Fruit fly (Drosophila melanogaster): Measurements from ENCODE around the gene CG13901.

Gene CG13901

DNA sequence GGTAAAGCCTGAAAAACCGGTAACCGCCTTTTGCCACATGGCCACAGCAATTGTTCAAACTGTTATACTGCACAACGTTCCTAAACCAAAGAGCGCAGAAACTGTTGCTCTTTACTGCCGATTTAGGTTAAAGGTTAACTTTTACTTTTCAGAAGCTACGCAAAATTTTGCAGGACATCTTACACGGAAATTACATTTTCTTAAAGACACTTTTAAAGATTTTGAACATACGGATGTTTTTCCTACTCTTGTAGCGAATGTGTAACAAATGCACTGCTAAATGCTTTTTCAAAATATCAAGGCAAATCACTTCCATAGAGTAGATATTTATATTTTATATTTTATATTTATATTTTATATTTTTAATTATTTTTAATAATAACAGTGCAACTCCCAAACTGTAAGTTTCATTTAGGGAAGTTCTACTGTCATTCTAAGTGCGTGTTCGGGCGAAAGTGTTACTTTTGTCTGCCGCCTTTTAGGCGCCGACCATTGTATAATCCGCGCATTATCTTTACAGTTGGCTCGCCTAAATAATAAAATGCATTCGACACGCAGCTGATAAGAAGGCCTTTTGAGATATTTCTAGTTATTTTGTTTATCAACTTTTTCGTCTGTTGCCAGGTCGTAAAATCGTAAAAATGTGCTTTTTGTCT, 44.7 kb upstream of the CG13901 start (continued):
- TF ChIP-seq Pdp1 (GFP tag; optimal IDR thresholded peaks at IDR 0.05) (peak in 1 of 2 experiments; percentile 81), CG18262 (tag; optimal IDR thresholded peaks at IDR 0.05) (peak; percentile 45), Doc2 (GFP tag; IDR thresholded peaks at IDR 0.05) (no peak)

dm6 chr3L:881496-882235, 44.0 kb upstream of the CG13901 start, which contains the start of gene CG13907:
Gene CG13907 (minus strand): TSS chr3L:882013.
- TF ChIP-seq Deaf1 (tag; optimal IDR thresholded peaks at IDR 0.05): no peak
- no peak for TF ChIP-seq tll (GFP tag; optimal IDR thresholded peaks at IDR 0.05)
- no peak for TF ChIP-seq E2f2 (GFP tag; IDR thresholded peaks at IDR 0.05)
- no peak for TF ChIP-seq CG13624 (GFP tag; optimal IDR thresholded peaks at IDR 0.05)
- TF ChIP-seq z (GFP tag; IDR thresholded peaks at IDR 0.05): no peak; the same call in 2 of the 3 replicates
- no peak for TF ChIP-seq CG14050 (GFP tag; IDR thresholded peaks at IDR 0.05)
- TF ChIP-seq lilli (GFP tag; optimal IDR thresholded peaks at IDR 0.05): no peak
- no peak for TF ChIP-seq sna (GFP tag; IDR thresholded peaks at IDR 0.05; ENCODE audit: partially characterized antibody)
- no peak for TF ChIP-seq salm (tag; optimal IDR thresholded peaks at IDR 0.05)
- no peak for TF ChIP-seq CG14667 (GFP tag; IDR thresholded peaks at IDR 0.05)
- TF ChIP-seq CG13424 (tag; optimal IDR thresholded peaks at IDR 0.05): no peak
- TF ChIP-seq CG10321 (GFP tag; IDR thresholded peaks at IDR 0.05): no peak
- no peak for TF ChIP-seq her (GFP tag; optimal IDR thresholded peaks at IDR 0.05)
- TF ChIP-seq zfh2 (GFP tag; optimal IDR thresholded peaks at IDR 0.05): no peak
- no peak for TF ChIP-seq CG17361 (GFP tag; IDR thresholded peaks at IDR 0.05)
- TF ChIP-seq hb (GFP tag; IDR thresholded peaks at IDR 0.05; ENCODE audit: partially characterized antibody): no peak
- TF ChIP-seq CG10274 (GFP tag; optimal IDR thresholded peaks at IDR 0.05): no peak
- no peak for TF ChIP-seq fd3F (GFP tag; optimal IDR thresholded peaks at IDR 0.05)
- no peak for TF ChIP-seq CG9876 (GFP tag; optimal IDR thresholded peaks at IDR 0.05)
- no peak for TF ChIP-seq Sin3A (optimal IDR thresholded peaks at IDR 0.05)
- TF ChIP-seq MESR4 (GFP tag; optimal IDR thresholded peaks at IDR 0.05): no peak
- no peak for TF ChIP-seq CG1832 (GFP tag; optimal IDR thresholded peaks at IDR 0.05)
- no peak for TF ChIP-seq CG12659 (GFP tag; optimal IDR thresholded peaks at IDR 0.05)
- no peak for TF ChIP-seq CG2875 (GFP tag; optimal IDR thresholded peaks at IDR 0.05)
- no peak for TF ChIP-seq CG1792 (GFP tag; optimal IDR thresholded peaks at IDR 0.05)
- TF ChIP-seq knrl (GFP tag; IDR thresholded peaks at IDR 0.05; ENCODE audit: partially characterized antibody): 0 out of 3 replicates have a peak, but pooled peaks have one; percentile 17
- TF ChIP-seq ara (GFP tag; IDR thresholded peaks at IDR 0.05): no peak
- no peak for TF ChIP-seq Mad (GFP tag; optimal IDR thresholded peaks at IDR 0.05)
- no peak for TF ChIP-seq CG10147 (GFP tag; optimal IDR thresholded peaks at IDR 0.05)
- no peak for TF ChIP-seq B-H2 (GFP tag; optimal IDR thresholded peaks at IDR 0.05)
- no peak for TF ChIP-seq emc (GFP tag; optimal IDR thresholded peaks at IDR 0.05)
- no peak for TF ChIP-seq Doc2 (GFP tag; IDR thresholded peaks at IDR 0.05)
- TF ChIP-seq CG5953 (GFP tag; IDR thresholded peaks at IDR 0.05): no peak
- no peak for TF ChIP-seq CG14860 (GFP tag; IDR thresholded peaks at IDR 0.05; ENCODE audit: partially characterized antibody)
- TF ChIP-seq CG32532 (GFP tag; IDR thresholded peaks at IDR 0.05): no peak
- no peak for TF ChIP-seq Ada2b (GFP tag; IDR thresholded peaks at IDR 0.05)
- TF ChIP-seq p53 (GFP tag; optimal IDR thresholded peaks at IDR 0.05): no peak
- TF ChIP-seq CG18619 (GFP tag; optimal IDR thresholded peaks at IDR 0.05): no peak
- no peak for TF ChIP-seq Spps (tag; optimal IDR thresholded peaks at IDR 0.05)
- TF ChIP-seq Sox102F (GFP tag; optimal IDR thresholded peaks at IDR 0.05): no peak
- no peak for TF ChIP-seq CG6683 (GFP tag; optimal IDR thresholded peaks at IDR 0.05)
- no peak for TF ChIP-seq zf30C (GFP tag; optimal IDR thresholded peaks at IDR 0.05)
- no peak for TF ChIP-seq CG15696 (tag; optimal IDR thresholded peaks at IDR 0.05)
- no peak for TF ChIP-seq trem (tag; optimal IDR thresholded peaks at IDR 0.05)
- TF ChIP-seq CG10979 (tag; optimal IDR thresholded peaks at IDR 0.05): no peak

Data from whole organism, embryonic.